Fruit fly (Drosophila melanogaster): ENCODE measurements around the gene Bdbt.

The Bdbt gene

DNA sequence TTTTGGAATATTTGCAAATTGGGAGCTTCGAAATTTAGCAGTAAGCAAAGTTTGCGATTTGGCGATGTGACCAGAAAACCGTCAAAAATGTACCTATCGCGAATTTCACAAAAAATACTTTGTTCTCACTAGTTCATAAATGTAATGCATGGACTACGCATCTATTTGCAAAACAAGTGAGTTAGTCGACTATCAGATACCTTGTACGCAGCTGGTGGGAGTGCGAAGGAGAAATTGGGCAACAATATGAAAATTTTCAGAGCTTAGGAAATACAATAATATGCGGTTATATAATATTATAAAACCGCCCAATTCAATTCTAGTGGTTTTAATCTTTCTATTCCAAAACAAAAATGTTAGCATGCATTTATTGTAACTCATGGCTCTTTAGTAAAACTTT is at the start of gene Bdbt (continued):
- TF ChIP-seq CG3995 (GFP tag; optimal IDR thresholded peaks at IDR 0.05) (no peak), CG15514 (GFP tag; optimal IDR thresholded peaks at IDR 0.05) (peak; percentile 81), CG9437 (GFP tag; optimal IDR thresholded peaks at IDR 0.05) (no peak), HmgZ (tag; optimal IDR thresholded peaks at IDR 0.05) (peak; percentile 73), bowl (GFP tag; IDR thresholded peaks at IDR 0.05) (no peak), toy (GFP tag; IDR thresholded peaks at IDR 0.05) (no peak), fd64A (GFP tag; optimal IDR thresholded peaks at IDR 0.05) (no peak), phol (tag; optimal IDR thresholded peaks at IDR 0.05) (peak; percentile 35), CG8089 (GFP tag; optimal IDR thresholded peaks at IDR 0.05) (no peak), Hr51 (GFP tag; optimal IDR thresholded peaks at IDR 0.05) (no peak), CG12659 (GFP tag; optimal IDR thresholded peaks at IDR 0.05) (peak; percentile 47), CG4820 (GFP tag; optimal IDR thresholded peaks at IDR 0.05) (no peak), CG17829 (tag; optimal IDR thresholded peaks at IDR 0.05) (no peak), CG17359 (tag; optimal IDR thresholded peaks at IDR 0.05) (no peak), cwo (GFP tag; optimal IDR thresholded peaks at IDR 0.05) (peak; percentile 10), H15 (GFP tag; IDR thresholded peaks at IDR 0.05) (no peak), CG13123 (GFP tag; optimal IDR thresholded peaks at IDR 0.05) (no peak), D19A (tag; optimal IDR thresholded peaks at IDR 0.05) (no peak), chm (GFP tag; IDR thresholded peaks at IDR 0.05) (no peak), peb (GFP tag; IDR thresholded peaks at IDR 0.05) (no peak), sug (tag; optimal IDR thresholded peaks at IDR 0.05) (peak; percentile 27), CG12219 (GFP tag; optimal IDR thresholded peaks at IDR 0.05) (no peak), HLH3B (GFP tag; IDR thresholded peaks at IDR 0.05) (peak; percentile 41), sd (tag; optimal IDR thresholded peaks at IDR 0.05) (no peak), CG2129 (GFP tag; IDR thresholded peaks at IDR 0.05; ENCODE audit: partially characterized antibody) (no peak), CG11456 (GFP tag; IDR thresholded peaks at IDR 0.05) (no peak), stwl (tag; optimal IDR thresholded peaks at IDR 0.05) (peak; percentile 46), Bgb (GFP tag; IDR thresholded peaks at IDR 0.05; ENCODE audit: partially characterized antibody) (peak; percentile 93), Lhr (GFP tag; optimal IDR thresholded peaks at IDR 0.05) (peak; percentile 40), unc-4 (GFP tag; IDR thresholded peaks at IDR 0.05; ENCODE audit: partially characterized antibody) (peak; percentile 53), yki (optimal IDR thresholded peaks at IDR 0.05) (no peak), Xbp1 (GFP tag; optimal IDR thresholded peaks at IDR 0.05) (peak; percentile 53), twi (tag; optimal IDR thresholded peaks at IDR 0.05) (no peak), usp (GFP tag; optimal IDR thresholded peaks at IDR 0.05) (no peak), CG12942 (GFP tag; optimal IDR thresholded peaks at IDR 0.05) (no peak), CG11560 (tag; IDR thresholded peaks at IDR 0.05) (no peak), Bdp1 (GFP tag; optimal IDR thresholded peaks at IDR 0.05) (no peak), tx (GFP tag; optimal IDR thresholded peaks at IDR 0.05) (no peak), Optix (GFP tag; IDR thresholded peaks at IDR 0.05) (no peak), tap (tag; optimal IDR thresholded peaks at IDR 0.05) (no peak), Ets97D (GFP tag; optimal IDR thresholded peaks at IDR 0.05) (peak; percentile 52), Sin3A (optimal IDR thresholded peaks at IDR 0.05) (peak; percentile 6), aop (GFP tag; IDR thresholded peaks at IDR 0.05) (no peak), fd96Cb (tag; optimal IDR thresholded peaks at IDR 0.05) (peak; percentile 21), E2f2 (GFP tag; IDR thresholded peaks at IDR 0.05) (peak; percentile 40), cas (GFP tag; IDR thresholded peaks at IDR 0.05) (no peak), CG3281 (GFP tag; optimal IDR thresholded peaks at IDR 0.05) (no peak), Trl (optimal IDR thresholded peaks at IDR 0.05) (no peak), Trl (GFP tag; optimal IDR thresholded peaks at IDR 0.05) (no peak), Sox102F (GFP tag; optimal IDR thresholded peaks at IDR 0.05) (no peak), btn (GFP tag; optimal IDR thresholded peaks at IDR 0.05) (no peak), gem (tag; optimal IDR thresholded peaks at IDR 0.05) (no peak), CG43689 (GFP tag; IDR thresholded peaks at IDR 0.05) (no peak)
